Worm (Caenorhabditis elegans) whole organism, young adult: Measurements from ENCODE around the gene C41A3.2.

Experiments used
- B0035.1 ChIP-seq: sonication (generic microtip); optimal IDR thresholded peaks from 2 replicates; lab custom pipeline; 2016; ENCODE audit warnings: missing genetic modification characterization, mild to moderate bottlenecking, missing compliant biosample characterization, missing genotype, missing genetic modification reagents
- B0336.3 ChIP-seq: fragments of 200-800 bp; sonication (Bioruptor generic); IDR thresholded peaks from 2 replicates; pipeline ENCODE4 v1.3.6; 2022; ENCODE audit warnings: missing genetic modification characterization, missing compliant biosample characterization
- C06A6.2 ChIP-seq: fragments of 200-800 bp; sonication (Bioruptor generic); conservative IDR thresholded peaks from 2 replicates; pipeline ENCODE4 v1.3.6; 2022; ENCODE audit warnings: missing genetic modification characterization, missing compliant biosample characterization
- F37B4.10 ChIP-seq: fragments of 200-800 bp; sonication (Bioruptor generic); IDR thresholded peaks from 2 replicates; pipeline ENCODE4 v1.3.6; 2022; ENCODE audit warnings: missing genetic modification characterization, missing compliant biosample characterization
- F39B2.1 ChIP-seq: fragments of 200-800 bp; sonication (Bioruptor generic); IDR thresholded peaks from 2 replicates; pipeline ENCODE4 v1.3.6; 2022; ENCODE audit warnings: missing genetic modification reagents, missing genetic modification characterization, missing compliant biosample characterization
- F49E8.2 ChIP-seq: sonication (generic microtip); optimal IDR thresholded peaks from 3 replicates; lab custom pipeline; 2017; ENCODE audit warnings: missing genetic modification characterization, mild to moderate bottlenecking, missing compliant biosample characterization, antibody characterized with exemption, moderate library complexity; ENCODE audit not compliant: insufficient read depth
- F52B5.7 ChIP-seq: sonication (generic microtip); optimal IDR thresholded peaks from 2 replicates; lab custom pipeline; 2016; ENCODE audit warnings: mild to moderate bottlenecking, missing genetic modification characterization, missing compliant biosample characterization
- F55B11.4 ChIP-seq: sonication (generic microtip); optimal IDR thresholded peaks from 2 replicates; lab custom pipeline; 2016; ENCODE audit warnings: missing compliant biosample characterization, missing genetic modification characterization, borderline replicate concordance; ENCODE audit not compliant: insufficient read depth
- F57A8.1 ChIP-seq: fragments of 200-800 bp; sonication (Bioruptor generic); optimal IDR thresholded peaks from 2 replicates; lab custom pipeline; 2018; ENCODE audit warnings: mild to moderate bottlenecking, missing genetic modification characterization, moderate library complexity, missing compliant biosample characterization
- F57C9.4 ChIP-seq: sonication (generic microtip); optimal IDR thresholded peaks from 2 replicates; lab custom pipeline; 2017; ENCODE audit warnings: mild to moderate bottlenecking, missing genetic modification characterization, missing compliant biosample characterization
- Y53G8AR.9 ChIP-seq: fragments of 200-800 bp; sonication (Bioruptor generic); conservative IDR thresholded peaks from 2 replicates; pipeline ENCODE4 v1.3.6; 2022; ENCODE audit warnings: missing genetic modification reagents, missing genetic modification characterization, missing compliant biosample characterization
- Y56A3A.18 ChIP-seq: fragments of 200-800 bp; sonication (Bioruptor generic); IDR thresholded peaks from 2 replicates; pipeline ENCODE4 v1.3.6; 2022; ENCODE audit warnings: missing genetic modification reagents, missing genetic modification characterization, missing compliant biosample characterization
- Y79H2A.3 ChIP-seq: fragments of 200-800 bp; sonication (Bioruptor generic); conservative IDR thresholded peaks from 2 replicates; pipeline ENCODE4 v1.3.6; 2022; ENCODE audit warnings: missing genetic modification reagents, missing genetic modification characterization, missing compliant biosample characterization
- ZK185.1 ChIP-seq: sonication (generic microtip); optimal IDR thresholded peaks from 2 replicates; lab custom pipeline; 2016; ENCODE audit warnings: mild to moderate bottlenecking, missing genetic modification characterization, missing compliant biosample characterization; ENCODE audit not compliant: poor library complexity, severe bottlenecking
- akir-1 ChIP-seq: fragments of 200-800 bp; sonication (Bioruptor generic); optimal IDR thresholded peaks from 2 replicates; lab custom pipeline; 2018; ENCODE audit warnings: mild to moderate bottlenecking, missing genetic modification characterization, moderate library complexity, missing compliant biosample characterization
- ama-1 ChIP-seq, 3 experiments: fragments of 150-350 bp in 1 of 3; sonication (generic microtip) in 2 of 3; optimal IDR thresholded peaks; 2 replicates each; lab custom pipeline; 2014 to 2018; ENCODE audit warnings: missing biosample characterization in 2 of 3, missing genetic modification characterization in 2 of 3, missing genetic modification reagents in 2 of 3
- aptf-2 ChIP-seq: fragments of 200-800 bp; sonication (Bioruptor generic); conservative IDR thresholded peaks from 2 replicates; pipeline ENCODE4 v1.3.6; 2022; ENCODE audit warnings: missing genetic modification reagents, missing genetic modification characterization, missing compliant biosample characterization
- atf-7 ChIP-seq: sonication (generic microtip); optimal IDR thresholded peaks from 2 replicates; lab custom pipeline; 2017; ENCODE audit warnings: mild to moderate bottlenecking, missing genetic modification characterization, missing compliant biosample characterization
- attf-5 ChIP-seq: fragments of 200-800 bp; sonication (Bioruptor generic); optimal IDR thresholded peaks from 2 replicates; lab custom pipeline; 2018; ENCODE audit warnings: mild to moderate bottlenecking, missing genetic modification characterization, missing compliant biosample characterization
- cebp-1 ChIP-seq, 2 experiments: fragments of 200-800 bp in 1 of 2; sonication (Bioruptor generic) in 1 of 2; sonication (generic microtip) in 1 of 2; IDR thresholded peaks in 1 of 2; optimal IDR thresholded peaks in 1 of 2; 2 replicates each; pipeline versions ENCODE4 v1.3.6 to Lab custom; 2017 to 2022; ENCODE audit warnings: missing compliant biosample characterization in 2 of 2, missing genetic modification characterization in 2 of 2, mild to moderate bottlenecking in 1 of 2, missing genetic modification reagents in 1 of 2, moderate library complexity in 1 of 2
- cebp-2 ChIP-seq: fragments of 200-800 bp; sonication (Bioruptor generic); IDR thresholded peaks from 2 replicates; pipeline ENCODE4 v1.3.6; 2022; ENCODE audit warnings: missing genetic modification characterization, missing compliant biosample characterization
- ceh-58 ChIP-seq: fragments of 200-800 bp; sonication (Bioruptor generic); IDR thresholded peaks from 2 replicates; pipeline ENCODE4 v1.3.6; 2022; ENCODE audit warnings: missing genetic modification characterization, missing compliant biosample characterization
- ceh-79 ChIP-seq: sonication (generic microtip); optimal IDR thresholded peaks from 2 replicates; lab custom pipeline; 2017; ENCODE audit warnings: mild to moderate bottlenecking, missing genetic modification characterization, missing compliant biosample characterization
- chd-7 ChIP-seq: sonication (generic microtip); optimal IDR thresholded peaks from 2 replicates; lab custom pipeline; 2016; ENCODE audit warnings: mild to moderate bottlenecking, missing genetic modification characterization, moderate library complexity, missing compliant biosample characterization
- dox-1 ChIP-seq: fragments of 200-800 bp; sonication (Bioruptor generic); IDR thresholded peaks from 2 replicates; pipeline ENCODE4 v1.3.6; 2022; ENCODE audit warnings: missing genetic modification reagents, missing genetic modification characterization, missing compliant biosample characterization
- dpl-1 ChIP-seq: fragments of 150-350 bp; optimal IDR thresholded peaks from 2 replicates; lab custom pipeline; 2014; ENCODE audit warnings: missing biosample characterization, missing genetic modification reagents, missing genetic modification characterization
- egl-44 ChIP-seq: fragments of 200-800 bp; sonication (Bioruptor generic); IDR thresholded peaks from 2 replicates; pipeline ENCODE4 v1.3.6; 2022; ENCODE audit warnings: missing genetic modification reagents, missing genetic modification characterization, missing compliant biosample characterization
- ekl-4 ChIP-seq: fragments of 200-800 bp; sonication (Bioruptor generic); IDR thresholded peaks from 2 replicates; pipeline ENCODE4 v1.3.6; 2022; ENCODE audit warnings: missing genetic modification reagents, missing genetic modification characterization, missing compliant biosample characterization
- gei-17 ChIP-seq: fragments of 200-800 bp; sonication (Bioruptor generic); optimal IDR thresholded peaks from 2 replicates; lab custom pipeline; 2018; ENCODE audit warnings: mild to moderate bottlenecking, missing genetic modification characterization, missing compliant biosample characterization
- hlh-26 ChIP-seq: fragments of 200-800 bp; sonication (Bioruptor generic); conservative IDR thresholded peaks from 2 replicates; pipeline ENCODE4 v1.3.6; 2022; ENCODE audit warnings: missing genetic modification reagents, missing genetic modification characterization, missing compliant biosample characterization
- hmg-1.2 ChIP-seq: fragments of 200-800 bp; sonication (Bioruptor generic); IDR thresholded peaks from 2 replicates; pipeline ENCODE4 v1.3.6; 2022; ENCODE audit warnings: missing genetic modification reagents, missing genetic modification characterization, missing compliant biosample characterization
- hsf-1 ChIP-seq: fragments of 200-800 bp; sonication (Bioruptor generic); IDR thresholded peaks from 2 replicates; pipeline ENCODE4 v1.3.6; 2022; ENCODE audit warnings: missing genetic modification reagents, missing genetic modification characterization, missing compliant biosample characterization
- let-607 ChIP-seq, 2 experiments: fragments of 200-800 bp in 1 of 2; sonication (Bioruptor generic) in 1 of 2; sonication (generic microtip) in 1 of 2; optimal IDR thresholded peaks; 2 replicates each; lab custom pipeline; 2016 to 2018; ENCODE audit warnings: mild to moderate bottlenecking in 2 of 2, missing compliant biosample characterization in 2 of 2, missing genetic modification characterization in 2 of 2, moderate library complexity in 2 of 2, missing genotype in 1 of 2
- lin-26 ChIP-seq: fragments of 200-800 bp; sonication (Bioruptor generic); IDR thresholded peaks from 2 replicates; pipeline ENCODE4 v1.3.6; 2022; ENCODE audit warnings: missing genetic modification reagents, missing genetic modification characterization, missing compliant biosample characterization
- lin-54 ChIP-seq: fragments of 200-800 bp; sonication (Bioruptor generic); optimal IDR thresholded peaks from 2 replicates; lab custom pipeline; 2018; ENCODE audit warnings: mild to moderate bottlenecking, missing genetic modification characterization, missing compliant biosample characterization
- nhr-80 ChIP-seq: sonication (generic microtip); optimal IDR thresholded peaks from 2 replicates; lab custom pipeline; 2016; ENCODE audit warnings: missing genetic modification characterization, missing compliant biosample characterization
- nhr-90 ChIP-seq: sonication (generic microtip); optimal IDR thresholded peaks from 2 replicates; lab custom pipeline; 2016; ENCODE audit warnings: missing genotype, mild to moderate bottlenecking, missing genetic modification characterization, missing compliant biosample characterization
- pbrm-1 ChIP-seq: fragments of 200-800 bp; sonication (Bioruptor generic); IDR thresholded peaks from 2 replicates; pipeline ENCODE4 v1.3.6; 2022; ENCODE audit warnings: missing genetic modification reagents, missing genetic modification characterization, missing compliant biosample characterization
- pha-4 ChIP-seq: fragments of 150-350 bp; sonication (generic microtip); optimal IDR thresholded peaks from 2 replicates; lab custom pipeline; 2014; ENCODE audit warnings: missing biosample characterization, missing genetic modification reagents, missing genetic modification characterization
- rpc-1 ChIP-seq, 2 experiments: fragments of 150-350 bp in 1 of 2; sonication (generic microtip) in 1 of 2; optimal IDR thresholded peaks; 2 replicates each; lab custom pipeline; 2014 to 2018; ENCODE audit warnings: missing biosample characterization in 1 of 2, missing genetic modification characterization in 1 of 2, missing genetic modification reagents in 1 of 2, missing genotype in 1 of 2
- snpc-4 ChIP-seq, 5 experiments: fragments of 150-350 bp in 1 of 5; sonication (generic microtip) in 4 of 5; optimal IDR thresholded peaks; 2 replicates each; lab custom pipeline; 2014 to 2018; ENCODE audit warnings: missing genetic modification characterization in 5 of 5, missing biosample characterization in 3 of 5, antibody characterized with exemption in 2 of 5, mild to moderate bottlenecking in 2 of 5, missing compliant biosample characterization in 2 of 5, missing genotype in 2 of 5, moderate library complexity in 2 of 5, missing genetic modification reagents in 1 of 5
- tlf-1 ChIP-seq: fragments of 200-800 bp; sonication (Bioruptor generic); optimal IDR thresholded peaks from 2 replicates; lab custom pipeline; 2018; ENCODE audit warnings: mild to moderate bottlenecking, missing genetic modification characterization, missing compliant biosample characterization
- unc-130 ChIP-seq: sonication (generic microtip); optimal IDR thresholded peaks from 2 replicates; lab custom pipeline; 2016; ENCODE audit warnings: missing genetic modification reagents, missing genetic modification characterization, missing compliant biosample characterization
- ztf-26 ChIP-seq: sonication (generic microtip); optimal IDR thresholded peaks from 2 replicates; lab custom pipeline; 2017; ENCODE audit warnings: missing genetic modification characterization, missing compliant biosample characterization
- ztf-28 ChIP-seq: fragments of 200-800 bp; sonication (Bioruptor generic); IDR thresholded peaks from 2 replicates; pipeline ENCODE4 v1.3.6; 2022; ENCODE audit warnings: missing genetic modification reagents, missing genetic modification characterization, missing compliant biosample characterization

Gene C41A3.2

ce11 chrX:5450773-5451447 is 36.8 kb upstream of the C41A3.2 start, which contains the start of gene C25F6.6 (continued):
- TF ChIP-seq lin-54 (no peak), ztf-26 (tag; lab: Kevin White, UChicago) (no peak), F37B4.10 (GFP tag; lab: Robert Waterston, UW) (no peak), ZK185.1 (tag; lab: Kevin White, UChicago) (peak; percentile 37), B0336.3 (GFP tag; lab: Robert Waterston, UW) (no peak), hsf-1 (GFP tag; lab: Robert Waterston, UW) (no peak), tlf-1 (GFP tag; lab: Kevin White, UChicago) (no peak), Y56A3A.18 (0 out of 2 replicates have a peak, but pooled peaks have one; percentile 50), akir-1 (no peak), gei-17 (no peak), hlh-26 (GFP tag; lab: Robert Waterston, UW) (no peak), pbrm-1 (GFP tag; lab: Robert Waterston, UW) (peak; percentile 83), unc-130 (GFP tag; lab: Kevin White, UChicago) (no peak), ceh-58 (no peak), F39B2.1 (GFP tag; lab: Robert Waterston, UW) (no peak), dpl-1 (GFP tag; lab: Kevin White, UChicago) (no peak), F55B11.4 (tag; lab: Kevin White, UChicago) (no peak), snpc-4 (GFP tag; optimal IDR thresholded peaks at IDR 0.05; lab: Kevin White, UChicago) (peak; percentile 66), snpc-4 (tag; optimal IDR thresholded peaks at IDR 0.05; lab: Kevin White, UChicago) (peak in 3 of 4 experiments; percentile 9 to 78 (median 17)), Y79H2A.3 (GFP tag; lab: Robert Waterston, UW) (no peak), nhr-80 (peak; percentile 23), cebp-1 (GFP tag; IDR thresholded peaks at IDR 0.05; lab: Robert Waterston, UW) (no peak), cebp-1 (tag; optimal IDR thresholded peaks at IDR 0.05; lab: Kevin White, UChicago) (no peak), attf-5 (GFP tag; lab: Kevin White, UChicago) (peak; percentile 28), atf-7 (no peak), F52B5.7 (tag; lab: Kevin White, UChicago) (no peak), B0035.1 (tag; lab: Kevin White, UChicago) (no peak), pha-4 (tag; lab: Kevin White, UChicago) (no peak), ama-1 (optimal IDR thresholded peaks at IDR 0.05; lab: Kevin White, UChicago) (no peak), ama-1 (GFP tag; optimal IDR thresholded peaks at IDR 0.05; lab: Kevin White, UChicago) (peak in 1 of 2 experiments; percentile 58), egl-44 (GFP tag; lab: Robert Waterston, UW) (peak; percentile 57; the same call in 1 of the 2 replicates), lin-26 (GFP tag; lab: Robert Waterston, UW) (peak; percentile 91), Y53G8AR.9 (GFP tag; lab: Robert Waterston, UW) (no peak), ekl-4 (GFP tag; lab: Robert Waterston, UW) (no peak), nhr-90 (tag; lab: Kevin White, UChicago) (peak; percentile 46), hmg-1.2 (no peak; the same call in none of the 2 replicates), cebp-2 (GFP tag; lab: Robert Waterston, UW) (no peak), let-607 (tag; optimal IDR thresholded peaks at IDR 0.05; lab: Kevin White, UChicago) (no peak), F57A8.1 (GFP tag; lab: Kevin White, UChicago) (no peak), F49E8.2 (tag; lab: Kevin White, UChicago) (no peak), dox-1 (GFP tag; lab: Robert Waterston, UW) (peak; percentile 77; the same call in 1 of the 2 replicates), rpc-1 (optimal IDR thresholded peaks at IDR 0.05; lab: Kevin White, UChicago) (peak; percentile 66), rpc-1 (tag; optimal IDR thresholded peaks at IDR 0.05; lab: Kevin White, UChicago) (peak; percentile 90), ceh-79 (tag; lab: Kevin White, UChicago) (no peak), C06A6.2 (GFP tag; lab: Robert Waterston, UW) (no peak), chd-7 (tag; lab: Kevin White, UChicago) (no peak), ztf-28 (GFP tag; lab: Robert Waterston, UW) (no peak), F57C9.4 (tag; lab: Kevin White, UChicago) (no peak), aptf-2 (GFP tag; lab: Robert Waterston, UW) (no peak)
